Worm (Caenorhabditis elegans) whole organism, late embryonic: Measurements from ENCODE around the gene nhr-72.

Source experiments
- C38D4.7 ChIP-seq: fragments of 200-800 bp; sonication (Bioruptor generic); optimal IDR thresholded peaks from 2 replicates; lab custom pipeline; 2018; ENCODE audit warnings: mild to moderate bottlenecking, missing genetic modification characterization, moderate library complexity, missing compliant biosample characterization
- F13H6.1 ChIP-seq: sonication (generic microtip); optimal IDR thresholded peaks from 2 replicates; lab custom pipeline; 2016; ENCODE audit warnings: missing genetic modification characterization, missing compliant biosample characterization
- ama-1 ChIP-seq: fragments of 150-350 bp; optimal IDR thresholded peaks from 2 replicates; lab custom pipeline; 2014
- ceh-14 ChIP-seq: sonication (generic microtip); optimal IDR thresholded peaks from 2 replicates; lab custom pipeline; 2016; ENCODE audit warnings: missing genotype, missing genetic modification characterization, missing compliant biosample characterization
- ceh-19 ChIP-seq: fragments of 200-800 bp; sonication (Bioruptor generic); optimal IDR thresholded peaks from 2 replicates; lab custom pipeline; 2018; ENCODE audit warnings: mild to moderate bottlenecking, missing genetic modification characterization, missing compliant biosample characterization
- ceh-2 ChIP-seq: sonication (generic microtip); optimal IDR thresholded peaks from 2 replicates; lab custom pipeline; 2016; ENCODE audit warnings: missing genotype, missing genetic modification characterization, missing compliant biosample characterization
- ceh-22 ChIP-seq: sonication (generic microtip); optimal IDR thresholded peaks from 2 replicates; lab custom pipeline; 2017; ENCODE audit warnings: missing biosample characterization, missing genetic modification characterization
- ceh-24 ChIP-seq: sonication (generic microtip); optimal IDR thresholded peaks from 2 replicates; lab custom pipeline; 2016; ENCODE audit warnings: mild to moderate bottlenecking, missing genetic modification characterization, missing compliant biosample characterization
- ceh-31 ChIP-seq: sonication (generic microtip); optimal IDR thresholded peaks from 2 replicates; lab custom pipeline; 2016; ENCODE audit warnings: missing genetic modification characterization, missing compliant biosample characterization
- ceh-34 ChIP-seq: sonication (generic microtip); optimal IDR thresholded peaks from 2 replicates; lab custom pipeline; 2016; ENCODE audit warnings: mild to moderate bottlenecking, missing genetic modification characterization, missing compliant biosample characterization
- ceh-6 ChIP-seq: fragments of 200-800 bp; sonication (Bioruptor generic); optimal IDR thresholded peaks from 2 replicates; lab custom pipeline; 2018; ENCODE audit warnings: mild to moderate bottlenecking, missing genetic modification characterization, missing compliant biosample characterization
- dve-1 ChIP-seq: sonication (generic microtip); optimal IDR thresholded peaks from 2 replicates; lab custom pipeline; 2017; ENCODE audit warnings: antibody characterized with exemption, mild to moderate bottlenecking, missing genetic modification characterization, missing compliant biosample characterization
- elt-4 ChIP-seq: sonication (generic microtip); optimal IDR thresholded peaks from 2 replicates; lab custom pipeline; 2016; ENCODE audit warnings: missing genetic modification characterization, missing compliant biosample characterization
- eyg-1 ChIP-seq: sonication (generic microtip); optimal IDR thresholded peaks from 2 replicates; lab custom pipeline; 2016; ENCODE audit warnings: missing genotype, missing genetic modification characterization, missing compliant biosample characterization
- fkh-6 ChIP-seq: sonication (generic microtip); optimal IDR thresholded peaks from 2 replicates; lab custom pipeline; 2016; ENCODE audit warnings: missing genetic modification characterization, missing compliant biosample characterization
- gmeb-2 ChIP-seq: sonication (generic microtip); optimal IDR thresholded peaks from 2 replicates; lab custom pipeline; 2016; ENCODE audit warnings: missing genetic modification characterization, inconsistent platforms, missing compliant biosample characterization
- hlh-30 ChIP-seq: sonication (generic microtip); optimal IDR thresholded peaks from 2 replicates; lab custom pipeline; 2017; ENCODE audit warnings: antibody characterized with exemption, missing genetic modification characterization, missing compliant biosample characterization; ENCODE audit not compliant: insufficient read depth
- hlh-6 ChIP-seq: sonication (generic microtip); optimal IDR thresholded peaks from 2 replicates; lab custom pipeline; 2016; ENCODE audit warnings: missing genotype, missing genetic modification characterization, missing compliant biosample characterization
- madf-2 ChIP-seq: sonication (generic microtip); optimal IDR thresholded peaks from 2 replicates; lab custom pipeline; 2017; ENCODE audit warnings: missing genetic modification characterization, missing compliant biosample characterization
- mec-3 ChIP-seq: sonication (generic microtip); optimal IDR thresholded peaks from 2 replicates; lab custom pipeline; 2016; ENCODE audit warnings: borderline replicate concordance, missing genetic modification characterization, missing compliant biosample characterization
- nhr-11 ChIP-seq: fragments of 150-350 bp; optimal IDR thresholded peaks from 2 replicates; lab custom pipeline; 2014; ENCODE audit warnings: missing biosample characterization, missing genetic modification characterization
- pag-3 ChIP-seq: sonication (generic microtip); optimal IDR thresholded peaks from 2 replicates; lab custom pipeline; 2016; ENCODE audit warnings: missing compliant biosample characterization, missing genetic modification characterization, borderline replicate concordance
- pha-4 ChIP-seq: fragments of 150-350 bp; optimal IDR thresholded peaks from 2 replicates; lab custom pipeline; 2018; ENCODE audit warnings: missing biosample characterization, missing genetic modification reagents, missing genetic modification characterization
- pqm-1 ChIP-seq: sonication (generic microtip); optimal IDR thresholded peaks from 2 replicates; lab custom pipeline; 2016; ENCODE audit warnings: missing genetic modification characterization, missing compliant biosample characterization
- pros-1 ChIP-seq: fragments of 150-350 bp; optimal IDR thresholded peaks from 2 replicates; lab custom pipeline; 2014; ENCODE audit warnings: missing biosample characterization, missing genetic modification reagents, missing genetic modification characterization
- ref-2 ChIP-seq: sonication (generic microtip); optimal IDR thresholded peaks from 2 replicates; lab custom pipeline; 2016; ENCODE audit warnings: missing genetic modification characterization, missing compliant biosample characterization
- rnt-1 ChIP-seq: sonication (generic microtip); optimal IDR thresholded peaks from 2 replicates; lab custom pipeline; 2016; ENCODE audit warnings: missing genetic modification characterization, missing compliant biosample characterization
- sox-4 ChIP-seq: sonication (generic microtip); optimal IDR thresholded peaks from 2 replicates; lab custom pipeline; 2017; ENCODE audit warnings: mild to moderate bottlenecking, missing genetic modification characterization, inconsistent platforms, missing compliant biosample characterization
- syd-9 ChIP-seq: sonication (generic microtip); optimal IDR thresholded peaks from 2 replicates; lab custom pipeline; 2016; ENCODE audit warnings: mild to moderate bottlenecking, missing genetic modification characterization, moderate library complexity, missing compliant biosample characterization
- ttx-3 ChIP-seq: sonication (generic microtip); optimal IDR thresholded peaks from 2 replicates; lab custom pipeline; 2016; ENCODE audit warnings: missing genetic modification reagents, missing genetic modification characterization, missing compliant biosample characterization
- zip-5 ChIP-seq: sonication (generic microtip); optimal IDR thresholded peaks from 2 replicates; lab custom pipeline; 2016; ENCODE audit warnings: missing genetic modification characterization, missing compliant biosample characterization
- ztf-16 ChIP-seq: sonication (generic microtip); optimal IDR thresholded peaks from 2 replicates; lab custom pipeline; 2017; ENCODE audit warnings: missing genetic modification characterization, missing compliant biosample characterization

nhr-72 gene

DNA sequence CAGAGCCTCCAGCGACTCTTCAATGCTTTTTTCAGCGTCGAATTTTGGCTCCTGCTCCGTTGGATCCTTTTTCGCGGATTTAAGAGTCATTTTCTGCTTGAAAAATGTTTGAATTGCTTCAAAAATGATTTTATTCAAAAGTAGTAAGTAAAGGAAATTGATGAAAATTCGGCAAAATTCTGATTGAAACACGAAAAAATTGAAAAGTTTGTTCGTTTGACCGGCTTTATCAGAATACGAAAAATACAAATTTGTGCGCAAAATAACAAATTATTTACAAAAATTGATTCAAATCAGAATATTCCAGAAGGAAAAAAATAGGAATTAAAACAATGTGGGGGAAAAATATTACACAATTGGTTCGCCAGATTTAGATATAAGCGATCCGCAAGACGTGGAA is 43.6 kb downstream of the nhr-72 start, which contains the start of gene F54D10.4:
TSS of gene F54D10.4 (minus strand) at position 101 of the 400 bp plus-strand sequence.
- no peak for TF ChIP-seq mec-3 (tag; lab: Kevin White, UChicago)
- no peak for TF ChIP-seq madf-2 (tag; lab: Kevin White, UChicago)
- no peak for TF ChIP-seq fkh-6
- TF ChIP-seq zip-5 (tag; lab: Kevin White, UChicago): no peak
- TF ChIP-seq ceh-34 (tag; lab: Kevin White, UChicago): no peak
- no peak for TF ChIP-seq pha-4 (tag; lab: Kevin White, UChicago)
- TF ChIP-seq C38D4.7 (GFP tag; lab: Kevin White, UChicago): no peak
- TF ChIP-seq F13H6.1: no peak
- TF ChIP-seq ttx-3: no peak
- TF ChIP-seq nhr-11 (tag; lab: Kevin White, UChicago): no peak

DNA sequence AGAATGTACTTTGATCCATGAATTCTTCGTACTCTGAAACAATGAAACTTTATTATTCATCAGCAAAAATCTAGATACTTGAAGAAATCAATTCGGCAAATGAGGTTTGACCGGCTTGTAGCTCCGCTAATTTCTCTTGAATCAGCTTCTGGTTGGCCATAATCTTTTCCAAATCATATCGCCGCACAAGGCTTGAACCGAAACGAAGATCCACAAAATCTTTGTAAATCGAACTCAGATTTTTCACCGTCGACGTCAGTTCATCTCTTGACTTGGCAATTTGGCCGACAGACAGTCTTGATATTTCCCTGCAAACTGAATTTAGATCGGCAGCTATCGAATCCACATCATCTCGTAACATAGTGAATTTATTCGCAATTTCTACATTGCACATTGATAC is 45.0 kb downstream of the nhr-72 start:
- TF ChIP-seq ceh-31 (tag; lab: Kevin White, UChicago) (no peak), ttx-3 (no peak), dve-1 (tag; lab: Kevin White, UChicago) (no peak), ama-1 (lab: Kevin White, UChicago) (no peak), pqm-1 (tag; lab: Kevin White, UChicago) (no peak), ref-2 (tag; lab: Kevin White, UChicago) (no peak), pros-1 (tag; lab: Kevin White, UChicago) (no peak), ceh-19 (GFP tag; lab: Kevin White, UChicago) (no peak), syd-9 (tag; lab: Kevin White, UChicago) (no peak), hlh-30 (tag; lab: Kevin White, UChicago) (no peak), pag-3 (tag; lab: Kevin White, UChicago) (no peak), ztf-16 (tag; lab: Kevin White, UChicago) (no peak), eyg-1 (tag; lab: Kevin White, UChicago) (no peak), ceh-2 (tag; lab: Kevin White, UChicago) (no peak), ceh-24 (tag; lab: Kevin White, UChicago) (no peak), ceh-6 (GFP tag; lab: Kevin White, UChicago) (no peak), ceh-14 (tag; lab: Kevin White, UChicago) (no peak), rnt-1 (tag; lab: Kevin White, UChicago) (no peak)

- TF ChIP-seq ceh-24 (tag; lab: Kevin White, UChicago): no peak
- no peak for TF ChIP-seq gmeb-2 (tag; lab: Kevin White, UChicago)
- no peak for TF ChIP-seq sox-4 (tag; lab: Kevin White, UChicago)
- TF ChIP-seq C38D4.7 (GFP tag; lab: Kevin White, UChicago): no peak
- TF ChIP-seq elt-4: no peak
- no peak for TF ChIP-seq ceh-19 (GFP tag; lab: Kevin White, UChicago)
- no peak for TF ChIP-seq ceh-2 (tag; lab: Kevin White, UChicago)
- no peak for TF ChIP-seq hlh-6
- TF ChIP-seq ceh-22 (tag; lab: Kevin White, UChicago): no peak
- no peak for TF ChIP-seq eyg-1 (tag; lab: Kevin White, UChicago)
Measured at ce11 chrII:3803219-3803618, 47.3 kb downstream of the nhr-72 start, which contains the start of gene ins-32. Gene ins-32 (minus strand): TSS chrII:3803319.
